Worm (Caenorhabditis elegans) whole organism, L1 larva: ENCODE data around the gene Y48A6C.4.

Experiments
- C16A3.4 ChIP-seq: fragments of 150-350 bp; optimal IDR thresholded peaks from 2 replicates; lab custom pipeline; 2014; ENCODE audit warnings: missing biosample characterization, missing genetic modification characterization
- C34B4.2 ChIP-seq: sonication (generic microtip); optimal IDR thresholded peaks from 2 replicates; lab custom pipeline; 2017; ENCODE audit warnings: mild to moderate bottlenecking, missing genetic modification characterization, missing compliant biosample characterization
- F16B12.6 ChIP-seq: fragments of 150-350 bp; optimal IDR thresholded peaks from 2 replicates; lab custom pipeline; 2014; ENCODE audit warnings: missing biosample characterization, missing genetic modification characterization
- aha-1 ChIP-seq: fragments of 150-350 bp; optimal IDR thresholded peaks from 2 replicates; lab custom pipeline; 2014; ENCODE audit warnings: missing biosample characterization, missing genetic modification characterization
- alr-1 ChIP-seq: fragments of 200-800 bp; sonication (Bioruptor generic); optimal IDR thresholded peaks from 2 replicates; lab custom pipeline; 2018; ENCODE audit warnings: borderline replicate concordance, mild to moderate bottlenecking, missing genetic modification characterization, missing compliant biosample characterization
- blmp-1 ChIP-seq: fragments of 150-350 bp; optimal IDR thresholded peaks from 2 replicates; lab custom pipeline; 2014; ENCODE audit warnings: missing biosample characterization, missing genetic modification characterization
- ceh-8 ChIP-seq: fragments of 200-800 bp; sonication (Bioruptor generic); optimal IDR thresholded peaks from 2 replicates; lab custom pipeline; 2018; ENCODE audit warnings: mild to moderate bottlenecking, missing genetic modification characterization, moderate library complexity, missing compliant biosample characterization
- ceh-88 ChIP-seq: fragments of 200-800 bp; sonication (Bioruptor generic); IDR thresholded peaks from 2 replicates; pipeline ENCODE4 v1.3.6; 2022; ENCODE audit warnings: missing genetic modification characterization, missing compliant biosample characterization
- ceh-90 ChIP-seq: sonication (generic microtip); optimal IDR thresholded peaks from 2 replicates; lab custom pipeline; 2016; ENCODE audit warnings: missing genetic modification characterization, missing compliant biosample characterization
- dpl-1 ChIP-seq, 3 experiments: fragments of 150-350 bp in 2 of 3; sonication (generic microtip) in 1 of 3; optimal IDR thresholded peaks; 2 replicates each; lab custom pipeline; 2014 to 2017; ENCODE audit warnings: missing biosample characterization in 3 of 3, missing genetic modification characterization in 3 of 3, missing genetic modification reagents in 3 of 3
- efl-1 ChIP-seq, 4 experiments: fragments of 150-350 bp; optimal IDR thresholded peaks in 3 of 4; peaks in 1 of 4; 1 replicate in 1 of 4; 2 replicates in 3 of 4; lab custom pipeline; 2014; ENCODE audit warnings: missing biosample characterization in 2 of 4, missing genetic modification characterization in 2 of 4, missing genetic modification reagents in 2 of 4
- elt-2 ChIP-seq: sonication (generic microtip); optimal IDR thresholded peaks from 2 replicates; lab custom pipeline; 2016; ENCODE audit warnings: missing genetic modification characterization, mild to moderate bottlenecking, inconsistent platforms, missing compliant biosample characterization, missing genetic modification reagents
- elt-3 ChIP-seq, 6 experiments: fragments of 150-350 bp in 1 of 6; sonication (generic microtip); optimal IDR thresholded peaks; 2 replicates each; lab custom pipeline; 2017 to 2018; ENCODE audit warnings: missing biosample characterization in 6 of 6, missing genetic modification characterization in 6 of 6, inconsistent platforms in 1 of 6
- hlh-4 ChIP-seq: sonication (generic microtip); optimal IDR thresholded peaks from 2 replicates; lab custom pipeline; 2016; ENCODE audit warnings: mild to moderate bottlenecking, missing genetic modification characterization, missing compliant biosample characterization
- hpl-2 ChIP-seq: fragments of 150-350 bp; optimal IDR thresholded peaks from 2 replicates; lab custom pipeline; 2014; ENCODE audit warnings: missing biosample characterization, missing genetic modification reagents, missing genetic modification characterization
- isw-1 ChIP-seq: fragments of 200-800 bp; sonication (Bioruptor generic); IDR thresholded peaks from 2 replicates; pipeline ENCODE4 v1.3.6; 2022; ENCODE audit warnings: missing genetic modification characterization, missing compliant biosample characterization
- lin-13 ChIP-seq: fragments of 150-350 bp; optimal IDR thresholded peaks from 2 replicates; lab custom pipeline; 2014; ENCODE audit warnings: missing biosample characterization, missing genetic modification reagents, missing genetic modification characterization
- lin-14 ChIP-seq: fragments of 200-800 bp; sonication (Bioruptor generic); optimal IDR thresholded peaks from 2 replicates; lab custom pipeline; 2018; ENCODE audit warnings: mild to moderate bottlenecking, missing genetic modification characterization, moderate library complexity, missing compliant biosample characterization
- lin-35 ChIP-seq, 2 experiments: fragments of 150-350 bp; optimal IDR thresholded peaks; 2 replicates each; lab custom pipeline; 2014; ENCODE audit warnings: missing biosample characterization in 2 of 2, missing genetic modification characterization in 2 of 2, missing genetic modification reagents in 2 of 2
- lir-3 ChIP-seq: sonication (generic microtip); optimal IDR thresholded peaks from 2 replicates; lab custom pipeline; 2016; ENCODE audit warnings: mild to moderate bottlenecking, missing genetic modification characterization, moderate library complexity, missing compliant biosample characterization; ENCODE audit not compliant: poor library complexity
- lsy-2 ChIP-seq, 2 experiments: fragments of 150-350 bp; optimal IDR thresholded peaks; 2 replicates each; lab custom pipeline; 2014; ENCODE audit warnings: missing biosample characterization in 2 of 2, missing genetic modification characterization in 2 of 2
- mab-9 ChIP-seq: fragments of 200-800 bp; sonication (Bioruptor generic); IDR thresholded peaks from 2 replicates; pipeline ENCODE4 v1.3.6; 2022; ENCODE audit warnings: missing genetic modification reagents, missing genetic modification characterization, missing compliant biosample characterization
- mdl-1 ChIP-seq, 2 experiments: fragments of 150-350 bp; optimal IDR thresholded peaks; 2 replicates each; lab custom pipeline; 2014 to 2017; ENCODE audit warnings: missing biosample characterization in 2 of 2, missing genetic modification characterization in 2 of 2, inconsistent platforms in 1 of 2
- mef-2 ChIP-seq: fragments of 150-350 bp; optimal IDR thresholded peaks from 2 replicates; lab custom pipeline; 2014; ENCODE audit warnings: missing biosample characterization, missing genetic modification characterization
- nhr-12 ChIP-seq: sonication (generic microtip); optimal IDR thresholded peaks from 2 replicates; lab custom pipeline; 2017; ENCODE audit warnings: missing biosample characterization, missing genetic modification characterization
- nhr-19 ChIP-seq: fragments of 200-800 bp; sonication (Bioruptor generic); conservative IDR thresholded peaks from 2 replicates; pipeline ENCODE4 v1.3.6; 2022; ENCODE audit warnings: missing genetic modification characterization, missing compliant biosample characterization
- nhr-76 ChIP-seq: sonication (generic microtip); optimal IDR thresholded peaks from 2 replicates; lab custom pipeline; 2017; ENCODE audit warnings: missing biosample characterization, missing genetic modification characterization
- nhr-85 ChIP-seq: sonication (generic microtip); peaks from one replicate; lab custom pipeline; 2016; ENCODE audit warnings: missing genetic modification characterization, inconsistent platforms, missing compliant biosample characterization
- pag-3 ChIP-seq: sonication (generic microtip); optimal IDR thresholded peaks from 2 replicates; lab custom pipeline; 2017; ENCODE audit warnings: missing genetic modification characterization, mild to moderate bottlenecking, missing compliant biosample characterization, antibody characterized with exemption, borderline replicate concordance; ENCODE audit not compliant: insufficient read depth
- pax-3 ChIP-seq: fragments of 200-800 bp; sonication (Bioruptor generic); optimal IDR thresholded peaks from 2 replicates; lab custom pipeline; 2018; ENCODE audit warnings: mild to moderate bottlenecking, missing genetic modification characterization, moderate library complexity, missing compliant biosample characterization
- pqm-1 ChIP-seq: sonication (generic microtip); optimal IDR thresholded peaks from 3 replicates; lab custom pipeline; 2017; ENCODE audit warnings: missing biosample characterization, missing genetic modification characterization
- skn-1 ChIP-seq: fragments of 150-350 bp; optimal IDR thresholded peaks from 2 replicates; lab custom pipeline; 2014; ENCODE audit warnings: missing biosample characterization, missing genetic modification characterization
- snu-23 ChIP-seq: sonication (generic microtip); optimal IDR thresholded peaks from 2 replicates; lab custom pipeline; 2016; ENCODE audit warnings: missing genetic modification characterization, missing compliant biosample characterization
- sox-4 ChIP-seq: sonication (generic microtip); optimal IDR thresholded peaks from 2 replicates; lab custom pipeline; 2016; ENCODE audit warnings: missing genetic modification characterization, missing compliant biosample characterization
- unc-62 ChIP-seq: fragments of 150-350 bp; optimal IDR thresholded peaks from 2 replicates; lab custom pipeline; 2014; ENCODE audit warnings: missing biosample characterization, missing genetic modification reagents, missing genetic modification characterization
- unc-86 ChIP-seq: sonication (generic microtip); optimal IDR thresholded peaks from 2 replicates; lab custom pipeline; 2016; ENCODE audit warnings: missing genetic modification characterization, missing compliant biosample characterization
- unc-98 ChIP-seq: fragments of 200-800 bp; sonication (Bioruptor generic); IDR thresholded peaks from 2 replicates; pipeline ENCODE4 v1.3.6; 2022; ENCODE audit warnings: missing genetic modification characterization, missing compliant biosample characterization
- vab-15 ChIP-seq: sonication (generic microtip); optimal IDR thresholded peaks from 2 replicates; lab custom pipeline; 2017; ENCODE audit warnings: missing genotype, mild to moderate bottlenecking, missing genetic modification characterization, missing compliant biosample characterization
- xbp-1 ChIP-seq: sonication (generic microtip); optimal IDR thresholded peaks from 2 replicates; lab custom pipeline; 2016; ENCODE audit warnings: missing genetic modification characterization, missing compliant biosample characterization
- zag-1 ChIP-seq: fragments of 150-350 bp; optimal IDR thresholded peaks from 2 replicates; lab custom pipeline; 2014; ENCODE audit warnings: missing biosample characterization, missing genetic modification characterization
- ztf-11 ChIP-seq, 2 experiments: sonication (generic microtip); optimal IDR thresholded peaks; 2 replicates each; lab custom pipeline; 2016 to 2017; ENCODE audit warnings: missing genetic modification characterization in 2 of 2, missing biosample characterization in 1 of 2, missing compliant biosample characterization in 1 of 2

Y48A6C.4 gene

ce11 chrIII:11083993-11084392, 35.6 kb upstream of the Y48A6C.4 start:
- TF ChIP-seq ceh-8 (GFP tag; lab: Kevin White, UChicago) = no peak
- peak; percentile 28 for TF ChIP-seq blmp-1
- TF ChIP-seq lin-13 (GFP tag; lab: Kevin White, UChicago) = no peak
- TF ChIP-seq unc-62 = no peak
- TF ChIP-seq dpl-1 (GFP tag; optimal IDR thresholded peaks at IDR 0.05; lab: Kevin White, UChicago) = peak in 1 of 3 experiments; percentile 26
- peak in 1 of 2 experiments; percentile 42 for TF ChIP-seq lin-35 (GFP tag; optimal IDR thresholded peaks at IDR 0.05; lab: Kevin White, UChicago)
- no peak for TF ChIP-seq efl-1 (optimal IDR thresholded peaks at IDR 0.05; lab: Kevin White, UChicago)
- TF ChIP-seq efl-1 (GFP tag; optimal IDR thresholded peaks at IDR 0.05 in 1 of 2; lab: Kevin White, UChicago) = peak; percentile 29 to 66
- no peak for TF ChIP-seq hlh-4 (tag; lab: Kevin White, UChicago)

ce11 chrIII:11087442-11087841, 32.2 kb upstream of the Y48A6C.4 start:
- TF ChIP-seq nhr-19 = no peak
- no peak for TF ChIP-seq zag-1 (tag; lab: Kevin White, UChicago)
- TF ChIP-seq efl-1 (optimal IDR thresholded peaks at IDR 0.05; lab: Kevin White, UChicago) = no peak
- peak in 1 of 2 experiments; percentile 68 for TF ChIP-seq efl-1 (GFP tag; optimal IDR thresholded peaks at IDR 0.05 in 1 of 2; lab: Kevin White, UChicago)
- no peak for TF ChIP-seq lir-3 (tag; lab: Kevin White, UChicago)
- TF ChIP-seq sox-4 (tag; lab: Kevin White, UChicago) = no peak
- no peak for TF ChIP-seq pag-3 (tag; lab: Kevin White, UChicago)
- TF ChIP-seq lin-14 = peak; percentile 55
- TF ChIP-seq xbp-1 (tag; lab: Kevin White, UChicago) = no peak
- no peak for TF ChIP-seq aha-1 (tag; lab: Kevin White, UChicago)
- TF ChIP-seq nhr-12 (tag; lab: Kevin White, UChicago) = no peak
- TF ChIP-seq ztf-11 (tag; optimal IDR thresholded peaks at IDR 0.05; lab: Kevin White, UChicago) = no peak
- no peak for TF ChIP-seq snu-23 (GFP tag; lab: Kevin White, UChicago)
- TF ChIP-seq hpl-2 (GFP tag; lab: Kevin White, UChicago) = no peak
- TF ChIP-seq nhr-85 (tag; lab: Kevin White, UChicago) = peak; percentile 77
- no peak for TF ChIP-seq F16B12.6
- TF ChIP-seq mdl-1 (tag; optimal IDR thresholded peaks at IDR 0.05; lab: Kevin White, UChicago) = peak in 1 of 2 experiments; percentile 9
- TF ChIP-seq elt-2 (tag; lab: Kevin White, UChicago) = peak; percentile 60
- TF ChIP-seq alr-1 = no peak
- no peak for TF ChIP-seq pqm-1 (tag; lab: Kevin White, UChicago)
- no peak for TF ChIP-seq unc-86 (tag; lab: Kevin White, UChicago)
- no peak for TF ChIP-seq C16A3.4 (tag; lab: Kevin White, UChicago)
- no peak for TF ChIP-seq nhr-76 (tag; lab: Kevin White, UChicago)
- TF ChIP-seq hlh-4 (tag; lab: Kevin White, UChicago) = no peak
- TF ChIP-seq pax-3 (tag; lab: Kevin White, UChicago) = no peak
- TF ChIP-seq blmp-1 = peak; percentile 77

DNA sequence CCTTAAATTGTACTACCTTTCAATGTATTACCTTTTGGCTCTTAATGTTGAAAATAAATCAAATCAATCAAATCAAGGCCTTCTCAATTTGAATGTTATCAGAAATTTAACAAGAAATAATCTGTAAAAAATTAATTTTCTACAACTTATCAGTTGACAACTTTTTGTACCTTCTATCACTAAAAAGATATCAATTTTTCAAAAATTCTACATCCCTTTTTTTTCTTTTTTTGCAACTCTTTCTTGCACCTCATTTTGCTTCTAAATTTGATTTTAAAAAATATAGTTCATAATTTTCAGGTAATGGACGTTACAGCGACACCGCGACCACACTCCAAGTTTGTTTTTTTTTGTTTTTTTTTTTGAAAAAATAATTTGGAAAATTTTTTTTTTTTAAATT, 31.4 kb upstream of the Y48A6C.4 start, which contains the start of gene W09D6.5:
Gene W09D6.5, plus strand, starts transcription at position 301 of the 400 bp plus-strand sequence.
- TF ChIP-seq lsy-2 (tag; optimal IDR thresholded peaks at IDR 0.05; lab: Kevin White, UChicago) = no peak
- no peak for TF ChIP-seq lir-3 (tag; lab: Kevin White, UChicago)
- TF ChIP-seq elt-3 (tag; optimal IDR thresholded peaks at IDR 0.05; lab: Kevin White, UChicago) = no peak
- TF ChIP-seq ceh-90 = no peak
- TF ChIP-seq unc-98 (GFP tag; lab: Robert Waterston, UW) = no peak
- TF ChIP-seq pax-3 (tag; lab: Kevin White, UChicago) = no peak
- TF ChIP-seq C34B4.2 (tag; lab: Kevin White, UChicago) = no peak
- TF ChIP-seq vab-15 (tag; lab: Kevin White, UChicago) = no peak
- TF ChIP-seq nhr-19 = no peak
- no peak for TF ChIP-seq skn-1 (tag; lab: Kevin White, UChicago)
- TF ChIP-seq mab-9 (GFP tag; lab: Robert Waterston, UW) = no peak
- no peak for TF ChIP-seq ceh-88 (GFP tag; lab: Robert Waterston, UW)
- no peak for TF ChIP-seq isw-1 (GFP tag; lab: Robert Waterston, UW)
- no peak for TF ChIP-seq mef-2
- no peak for TF ChIP-seq pqm-1 (tag; lab: Kevin White, UChicago)
